Worm (Caenorhabditis elegans): ENCODE measurements around the gene F37A4.6.

Gene F37A4.6

ce11 chrIII:6734420-6734819 lies 28.8 kb downstream of the F37A4.6 start, which contains the start of gene Y102E9.3 (continued):
- no peak for TF ChIP-seq tbx-2 (tag; optimal IDR thresholded peaks at IDR 0.05)

- TF ChIP-seq efl-1 (optimal IDR thresholded peaks at IDR 0.05) (no peak), efl-1 (GFP tag; optimal IDR thresholded peaks at IDR 0.05 in 1 of 2) (peak in 1 of 2 experiments; percentile 68), lin-14 (GFP tag; optimal IDR thresholded peaks at IDR 0.05) (no peak)
Measured at ce11 chrIII:6736566-6736965, 31.0 kb downstream of the F37A4.6 start, which contains the start of gene Y102E9.6. Gene Y102E9.6, minus strand, starts transcription at chrIII:6736666.

ce11 chrIII:6736971-6737370 lies 31.4 kb downstream of the F37A4.6 start, which contains the start of gene K07E12.2:
Gene K07E12.2, plus strand, starts transcription at chrIII:6737271.
- TF ChIP-seq irx-1 (tag; optimal IDR thresholded peaks at IDR 0.05) (no peak), pax-3 (tag; optimal IDR thresholded peaks at IDR 0.05) (no peak), elt-3 (tag; optimal IDR thresholded peaks at IDR 0.05) (no peak), lin-15B (tag; optimal IDR thresholded peaks at IDR 0.05) (no peak), mdl-1 (tag; optimal IDR thresholded peaks at IDR 0.05) (no peak), ces-1 (GFP tag; optimal IDR thresholded peaks at IDR 0.05) (no peak), lin-14 (GFP tag; optimal IDR thresholded peaks at IDR 0.05) (no peak), hlh-4 (tag; optimal IDR thresholded peaks at IDR 0.05) (no peak), snu-23 (GFP tag; optimal IDR thresholded peaks at IDR 0.05) (no peak), lin-35 (GFP tag; optimal IDR thresholded peaks at IDR 0.05) (no peak), ets-5 (GFP tag; IDR thresholded peaks at IDR 0.05) (no peak), lin-39 (tag; optimal IDR thresholded peaks at IDR 0.05) (no peak), nhr-85 (tag) (no peak), F16B12.6 (tag; optimal IDR thresholded peaks at IDR 0.05) (no peak), zip-4 (GFP tag; optimal IDR thresholded peaks at IDR 0.05) (no peak), C16A3.4 (tag; optimal IDR thresholded peaks at IDR 0.05) (no peak), pag-3 (tag; optimal IDR thresholded peaks at IDR 0.05; ENCODE audit: borderline replicate concordance, insufficient read depth) (no peak), C04F5.9 (tag; optimal IDR thresholded peaks at IDR 0.05) (no peak), mep-1 (tag; optimal IDR thresholded peaks at IDR 0.05) (no peak), tbx-2 (tag; optimal IDR thresholded peaks at IDR 0.05) (no peak)

ce11 chrIII:6740072-6740471 lies 34.5 kb downstream of the F37A4.6 start:
- TF ChIP-seq dsc-1 (tag; optimal IDR thresholded peaks at IDR 0.05) = peak; percentile 91
- no peak for TF ChIP-seq nhr-11 (tag; optimal IDR thresholded peaks at IDR 0.05)
- no peak for TF ChIP-seq ceh-82 (tag; optimal IDR thresholded peaks at IDR 0.05)
- no peak for TF ChIP-seq ama-1 (optimal IDR thresholded peaks at IDR 0.05)
- TF ChIP-seq efl-1 (optimal IDR thresholded peaks at IDR 0.05) = no peak
- TF ChIP-seq efl-1 (GFP tag; optimal IDR thresholded peaks at IDR 0.05 in 1 of 2) = peak in 1 of 2 experiments; percentile 25
- TF ChIP-seq fkh-4 (tag; optimal IDR thresholded peaks at IDR 0.05; ENCODE audit: borderline replicate concordance) = peak; percentile 76
- no peak for TF ChIP-seq Y116A8C.19 (tag; optimal IDR thresholded peaks at IDR 0.05; ENCODE audit: borderline replicate concordance)
- TF ChIP-seq egl-13 (tag; optimal IDR thresholded peaks at IDR 0.05) = no peak
- TF ChIP-seq egl-27 (tag; optimal IDR thresholded peaks at IDR 0.05) = no peak

ce11 chrIII:6742597-6742996 lies 37.0 kb downstream of the F37A4.6 start:
- TF ChIP-seq egl-27 (tag; optimal IDR thresholded peaks at IDR 0.05) = no peak
- peak; percentile 44 for TF ChIP-seq rnt-1 (tag; optimal IDR thresholded peaks at IDR 0.05)
- TF ChIP-seq lsy-2 (tag; optimal IDR thresholded peaks at IDR 0.05) = peak in 1 of 2 experiments; percentile 6
- TF ChIP-seq pqm-1 (tag; optimal IDR thresholded peaks at IDR 0.05) = no peak
- no peak for TF ChIP-seq hpl-2 (GFP tag; optimal IDR thresholded peaks at IDR 0.05)
- no peak for TF ChIP-seq efl-1 (optimal IDR thresholded peaks at IDR 0.05)
- peak in 1 of 2 experiments; percentile 41 for TF ChIP-seq efl-1 (GFP tag; optimal IDR thresholded peaks at IDR 0.05 in 1 of 2)
- TF ChIP-seq zag-1 (tag; optimal IDR thresholded peaks at IDR 0.05) = no peak
- peak; percentile 38 for TF ChIP-seq nhr-71 (tag; optimal IDR thresholded peaks at IDR 0.05)
- TF ChIP-seq ceh-88 (GFP tag; IDR thresholded peaks at IDR 0.05) = no peak
- TF ChIP-seq lin-14 (GFP tag; optimal IDR thresholded peaks at IDR 0.05) = peak; percentile 34

Data from whole organism, L1 larva.